Fruit fly (Drosophila melanogaster): ENCODE results near the gene Rab18.

DNA sequence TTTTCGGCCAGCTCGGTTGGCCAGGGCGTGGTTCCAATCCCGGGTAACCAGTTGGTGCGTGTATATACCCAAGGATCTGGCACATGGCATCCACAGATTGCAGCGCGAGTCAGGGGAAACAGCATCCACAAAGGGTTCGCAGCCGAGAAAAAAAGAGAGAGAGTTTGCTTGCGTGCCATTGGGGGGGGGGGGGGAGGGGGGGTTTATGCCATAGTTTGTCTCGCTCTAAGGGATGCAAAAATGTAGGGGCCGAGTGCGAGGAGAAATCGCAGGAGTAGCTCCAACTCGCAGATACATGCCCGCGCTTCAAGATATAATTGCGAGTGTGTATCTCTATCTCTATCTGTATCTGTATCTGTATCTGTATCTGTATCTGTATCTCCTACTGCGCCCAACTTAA, 21.6 kb downstream of the Rab18 start:
- TF ChIP-seq CTCF (optimal IDR thresholded peaks at IDR 0.05), result no peak
- TF ChIP-seq CG8478 (optimal IDR thresholded peaks at IDR 0.05), result no peak
